Fruit fly (Drosophila melanogaster) whole organism, wandering third instar larva: ENCODE measurements around the gene Ttc19.

ENCODE experiments used
- Abd-B ChIP-seq: fragments of >200 bp; optimal IDR thresholded peaks from 2 replicates; lab custom pipeline; 2017; ENCODE audit warnings: missing biosample characterization, missing genetic modification characterization
- Dif ChIP-seq: fragments of 200-275, 200-300 bp; sonication (Bioruptor generic); optimal IDR thresholded peaks from 2 replicates; lab custom pipeline; 2018; ENCODE audit warnings: missing biosample characterization, missing genetic modification characterization; ENCODE audit not compliant: partially characterized antibody
- Hr78 ChIP-seq: fragments of >200 bp; optimal IDR thresholded peaks from 2 replicates; lab custom pipeline; 2017; ENCODE audit warnings: missing biosample characterization, missing genetic modification characterization
- Hr83 ChIP-seq: fragments of 200-300 bp; sonication (Bioruptor generic); optimal IDR thresholded peaks from 2 replicates; lab custom pipeline; 2016; ENCODE audit warnings: missing biosample characterization, mild to moderate bottlenecking, missing genetic modification characterization, moderate library complexity; ENCODE audit not compliant: poor library complexity, severe bottlenecking
- Myc ChIP-seq: fragments of >200 bp; optimal IDR thresholded peaks from 2 replicates; lab custom pipeline; 2017
- Rel ChIP-seq, 2 experiments: fragments of 200-800 bp; sonication (Bioruptor generic) in 1 of 2; optimal IDR thresholded peaks; 2 replicates in 1 of 2; 3 replicates in 1 of 2; lab custom pipeline; 2016 to 2019; ENCODE audit warnings: mild to moderate bottlenecking in 2 of 2, missing biosample characterization in 2 of 2, missing genetic modification characterization in 2 of 2, moderate library complexity in 1 of 2
- Sp1 ChIP-seq: fragments of 200-800 bp; sonication (Bioruptor generic); optimal IDR thresholded peaks from 3 replicates; lab custom pipeline; 2019; ENCODE audit warnings: missing biosample characterization, mild to moderate bottlenecking, missing genetic modification characterization, moderate library complexity
- br ChIP-seq: fragments of 200-800 bp; sonication (Bioruptor generic); optimal IDR thresholded peaks from 2 replicates; lab custom pipeline; 2016; ENCODE audit warnings: missing biosample characterization, missing genetic modification characterization
- dl ChIP-seq, 2 experiments: fragments of 175-275, 200-275 bp in 1 of 2; fragments of 200-275 bp in 1 of 2; sonication (Bioruptor generic); optimal IDR thresholded peaks; lab custom pipeline; 2018; ENCODE audit warnings: mild to moderate bottlenecking in 2 of 2, missing biosample characterization in 2 of 2, missing genetic modification characterization in 2 of 2, moderate library complexity in 2 of 2; ENCODE audit not compliant: partially characterized antibody in 2 of 2, insufficient read depth in 1 of 2
- lola ChIP-seq: fragments of >200 bp; optimal IDR thresholded peaks from 2 replicates; lab custom pipeline; 2017; ENCODE audit warnings: missing biosample characterization, missing genetic modification characterization
- woc ChIP-seq: sonication (Bioruptor generic); optimal IDR thresholded peaks from 2 replicates; lab custom pipeline; 2016; ENCODE audit warnings: missing biosample characterization, mild to moderate bottlenecking, missing genetic modification characterization

- TF ChIP-seq woc (GFP tag; lab: Kevin White, UChicago) = no peak
- no peak for TF ChIP-seq Hr83 (GFP tag; lab: Kevin White, UChicago)
- TF ChIP-seq br (GFP tag; lab: Kevin White, UChicago) = no peak
- TF ChIP-seq Hr78 (GFP tag; lab: Kevin White, UChicago) = no peak
- no peak for TF ChIP-seq Sp1 (GFP tag; lab: Kevin White, UChicago)
- TF ChIP-seq Myc = no peak
- TF ChIP-seq Rel (GFP tag; optimal IDR thresholded peaks at IDR 0.05; lab: Kevin White, UChicago) = no peak
- TF ChIP-seq Rel (tag; optimal IDR thresholded peaks at IDR 0.05; lab: Kevin White, UChicago) = no peak
- TF ChIP-seq Abd-B (GFP tag; lab: Kevin White, UChicago) = no peak
- no peak for TF ChIP-seq dl (GFP tag; optimal IDR thresholded peaks at IDR 0.05; lab: Kevin White, UChicago; ENCODE audit: insufficient read depth in 1 of 2, partially characterized antibody in 2 of 2)
- TF ChIP-seq Dif = no peak
- TF ChIP-seq lola = no peak
Observed at dm6 chr2L:19037455-19037854, 7.5 kb downstream of the Ttc19 start.
